Fruit fly (Drosophila melanogaster) whole organism, pupa: ENCODE results near the gene Muc30E.

Experiments
- CG10348 ChIP-seq: fragments of 200-800 bp; sonication (Bioruptor generic); IDR thresholded peaks from 2 replicates; pipeline ENCODE4 v1.3.6; 2022; ENCODE audit warnings: missing biosample characterization, missing genetic modification characterization
- CG14655 ChIP-seq: fragments of 200-800 bp; sonication (Bioruptor generic); optimal IDR thresholded peaks from 3 replicates; lab custom pipeline; 2017; ENCODE audit warnings: mild to moderate bottlenecking, missing biosample characterization, missing genetic modification reagents, missing genetic modification characterization
- CG34367 ChIP-seq: fragments of 200-800 bp; sonication (Bioruptor generic); optimal IDR thresholded peaks from 2 replicates; lab custom pipeline; 2018; ENCODE audit warnings: missing biosample characterization, mild to moderate bottlenecking, missing genetic modification characterization
- D1 ChIP-seq: fragments of 200-800 bp; sonication (Bioruptor generic); optimal IDR thresholded peaks from 2 replicates; lab custom pipeline; 2018; ENCODE audit warnings: missing biosample characterization, mild to moderate bottlenecking, missing genetic modification characterization, moderate library complexity
- Pif1B ChIP-seq: fragments of 200-800 bp; sonication (Bioruptor generic); optimal IDR thresholded peaks from 3 replicates; lab custom pipeline; 2016; ENCODE audit warnings: missing biosample characterization, missing genetic modification characterization
- Snoo ChIP-seq: fragments of 200-800 bp; sonication (Bioruptor generic); optimal IDR thresholded peaks from 3 replicates; lab custom pipeline; 2017; ENCODE audit warnings: missing biosample characterization, mild to moderate bottlenecking, missing genetic modification characterization, inconsistent platforms

DNA sequence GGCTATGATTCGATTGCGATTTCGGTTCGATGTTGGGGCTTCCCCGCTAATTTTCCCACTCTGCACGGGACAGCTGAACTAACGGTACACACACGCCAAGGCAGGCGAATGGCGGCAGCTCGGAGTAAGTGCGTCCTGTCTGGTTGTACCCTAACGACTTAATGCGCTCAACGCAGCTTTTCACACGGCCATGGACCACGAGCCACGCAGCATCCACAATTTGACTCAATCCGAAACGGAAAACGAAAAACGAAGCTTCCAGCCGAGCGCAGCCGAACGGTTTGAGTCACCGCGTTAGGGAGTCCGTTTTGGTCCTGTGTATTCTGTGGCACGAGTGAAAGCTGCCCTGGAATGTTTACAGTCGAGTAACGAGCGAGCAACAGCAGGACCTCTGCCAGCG, 16.8 kb downstream of the Muc30E start, which contains the start of gene nAChRalpha6:
- no peak for TF ChIP-seq CG10348 (GFP tag; lab: Robert Waterston, UW)
- no peak for TF ChIP-seq CG14655 (GFP tag; lab: Kevin White, UChicago)
- TF ChIP-seq Pif1B (GFP tag; lab: Kevin White, UChicago), result no peak
- no peak for TF ChIP-seq Snoo (tag; lab: Kevin White, UChicago)
- no peak for TF ChIP-seq D1 (tag; lab: Kevin White, UChicago)
- no peak for TF ChIP-seq CG34367 (tag; lab: Kevin White, UChicago)
